Worm (Caenorhabditis elegans) whole organism, late embryonic: ENCODE measurements around the gene C09G9.5.

Experiments
- K02D7.2 ChIP-seq: sonication (generic microtip); optimal IDR thresholded peaks from 2 replicates; lab custom pipeline; 2017; ENCODE audit warnings: mild to moderate bottlenecking, missing genetic modification characterization, missing compliant biosample characterization
- T23F11.4 ChIP-seq: fragments of 200-800 bp; sonication (Bioruptor generic); optimal IDR thresholded peaks from 2 replicates; lab custom pipeline; 2018; ENCODE audit warnings: mild to moderate bottlenecking, missing genetic modification characterization, missing compliant biosample characterization
- ama-1 ChIP-seq: fragments of 150-350 bp; optimal IDR thresholded peaks from 2 replicates; lab custom pipeline; 2014
- ceh-18 ChIP-seq: sonication (generic microtip); optimal IDR thresholded peaks from 2 replicates; lab custom pipeline; 2016; ENCODE audit warnings: missing genetic modification characterization, missing compliant biosample characterization
- ceh-2 ChIP-seq: sonication (generic microtip); optimal IDR thresholded peaks from 2 replicates; lab custom pipeline; 2016; ENCODE audit warnings: missing genotype, missing genetic modification characterization, missing compliant biosample characterization
- ceh-24 ChIP-seq: sonication (generic microtip); optimal IDR thresholded peaks from 2 replicates; lab custom pipeline; 2016; ENCODE audit warnings: mild to moderate bottlenecking, missing genetic modification characterization, missing compliant biosample characterization
- ceh-30 ChIP-seq: fragments of 150-350 bp; optimal IDR thresholded peaks from 2 replicates; lab custom pipeline; 2014; ENCODE audit warnings: missing biosample characterization, missing genetic modification characterization
- ceh-31 ChIP-seq: sonication (generic microtip); optimal IDR thresholded peaks from 2 replicates; lab custom pipeline; 2016; ENCODE audit warnings: missing genetic modification characterization, missing compliant biosample characterization
- ceh-6 ChIP-seq: fragments of 200-800 bp; sonication (Bioruptor generic); optimal IDR thresholded peaks from 2 replicates; lab custom pipeline; 2018; ENCODE audit warnings: mild to moderate bottlenecking, missing genetic modification characterization, missing compliant biosample characterization
- ceh-9 ChIP-seq: sonication (generic microtip); optimal IDR thresholded peaks from 2 replicates; lab custom pipeline; 2016; ENCODE audit warnings: mild to moderate bottlenecking, missing genetic modification characterization, inconsistent platforms, missing compliant biosample characterization
- dmd-4 ChIP-seq: sonication (generic microtip); optimal IDR thresholded peaks from 2 replicates; lab custom pipeline; 2016; ENCODE audit warnings: borderline replicate concordance, missing genetic modification characterization, missing compliant biosample characterization
- elt-4 ChIP-seq: sonication (generic microtip); optimal IDR thresholded peaks from 2 replicates; lab custom pipeline; 2016; ENCODE audit warnings: missing genetic modification characterization, missing compliant biosample characterization
- ets-4 ChIP-seq: sonication (generic microtip); optimal IDR thresholded peaks from 2 replicates; lab custom pipeline; 2016; ENCODE audit warnings: missing genetic modification characterization, missing compliant biosample characterization
- gmeb-2 ChIP-seq: sonication (generic microtip); optimal IDR thresholded peaks from 2 replicates; lab custom pipeline; 2016; ENCODE audit warnings: missing genetic modification characterization, inconsistent platforms, missing compliant biosample characterization
- hlh-13 ChIP-seq: fragments of 200-800 bp; sonication (Bioruptor generic); optimal IDR thresholded peaks from 2 replicates; lab custom pipeline; 2018; ENCODE audit warnings: mild to moderate bottlenecking, missing genetic modification characterization, missing compliant biosample characterization
- hlh-30 ChIP-seq: sonication (generic microtip); optimal IDR thresholded peaks from 2 replicates; lab custom pipeline; 2017; ENCODE audit warnings: antibody characterized with exemption, missing genetic modification characterization, missing compliant biosample characterization; ENCODE audit not compliant: insufficient read depth
- hlh-6 ChIP-seq: sonication (generic microtip); optimal IDR thresholded peaks from 2 replicates; lab custom pipeline; 2016; ENCODE audit warnings: missing genotype, missing genetic modification characterization, missing compliant biosample characterization
- hlh-8 ChIP-seq: sonication (generic microtip); optimal IDR thresholded peaks from 2 replicates; lab custom pipeline; 2016; ENCODE audit warnings: missing genotype, missing genetic modification characterization, missing compliant biosample characterization
- madf-2 ChIP-seq: sonication (generic microtip); optimal IDR thresholded peaks from 2 replicates; lab custom pipeline; 2017; ENCODE audit warnings: missing genetic modification characterization, missing compliant biosample characterization
- nfya-1 ChIP-seq: sonication (generic microtip); optimal IDR thresholded peaks from 2 replicates; lab custom pipeline; 2017; ENCODE audit warnings: missing genetic modification characterization, mild to moderate bottlenecking, missing compliant biosample characterization, antibody characterized with exemption, moderate library complexity
- nhr-232 ChIP-seq: sonication (generic microtip); optimal IDR thresholded peaks from 2 replicates; lab custom pipeline; 2016; ENCODE audit warnings: missing genetic modification characterization, missing compliant biosample characterization
- pag-3 ChIP-seq: sonication (generic microtip); optimal IDR thresholded peaks from 2 replicates; lab custom pipeline; 2016; ENCODE audit warnings: missing compliant biosample characterization, missing genetic modification characterization, borderline replicate concordance
- pat-9 ChIP-seq: fragments of 200-800 bp; sonication (Bioruptor generic); optimal IDR thresholded peaks from 2 replicates; lab custom pipeline; 2018; ENCODE audit warnings: mild to moderate bottlenecking, missing genetic modification characterization, moderate library complexity, missing compliant biosample characterization
- pax-1 ChIP-seq: fragments of 150-350 bp; optimal IDR thresholded peaks from 2 replicates; lab custom pipeline; 2014; ENCODE audit warnings: missing biosample characterization, missing genetic modification characterization
- pha-4 ChIP-seq: fragments of 150-350 bp; optimal IDR thresholded peaks from 2 replicates; lab custom pipeline; 2018; ENCODE audit warnings: missing biosample characterization, missing genetic modification reagents, missing genetic modification characterization
- ref-2 ChIP-seq: sonication (generic microtip); optimal IDR thresholded peaks from 2 replicates; lab custom pipeline; 2016; ENCODE audit warnings: missing genetic modification characterization, missing compliant biosample characterization
- sox-4 ChIP-seq: sonication (generic microtip); optimal IDR thresholded peaks from 2 replicates; lab custom pipeline; 2017; ENCODE audit warnings: mild to moderate bottlenecking, missing genetic modification characterization, inconsistent platforms, missing compliant biosample characterization
- tbx-2 ChIP-seq: sonication (generic microtip); optimal IDR thresholded peaks from 2 replicates; lab custom pipeline; 2016; ENCODE audit warnings: missing genetic modification characterization, missing compliant biosample characterization
- tbx-7 ChIP-seq: sonication (generic microtip); optimal IDR thresholded peaks from 2 replicates; lab custom pipeline; 2016; ENCODE audit warnings: missing genotype, missing genetic modification characterization, missing compliant biosample characterization
- ttx-3 ChIP-seq: sonication (generic microtip); optimal IDR thresholded peaks from 2 replicates; lab custom pipeline; 2016; ENCODE audit warnings: missing genetic modification reagents, missing genetic modification characterization, missing compliant biosample characterization
- unc-3 ChIP-seq, 2 experiments: fragments of 200-800 bp in 1 of 2; sonication (Bioruptor generic) in 1 of 2; sonication (generic microtip) in 1 of 2; conservative IDR thresholded peaks in 1 of 2; optimal IDR thresholded peaks in 1 of 2; 2 replicates each; pipeline versions ENCODE4 v1.3.6 to Lab custom; 2016 to 2022; ENCODE audit warnings: missing compliant biosample characterization in 2 of 2, missing genetic modification characterization in 2 of 2, missing genetic modification reagents in 1 of 2
- unc-42 ChIP-seq: sonication (generic microtip); optimal IDR thresholded peaks from 2 replicates; lab custom pipeline; 2016; ENCODE audit warnings: missing genotype, missing genetic modification characterization, missing compliant biosample characterization
- unc-55 ChIP-seq: sonication (generic microtip); optimal IDR thresholded peaks from 2 replicates; lab custom pipeline; 2017; ENCODE audit warnings: missing biosample characterization, missing genetic modification reagents, missing genetic modification characterization
- zip-5 ChIP-seq: sonication (generic microtip); optimal IDR thresholded peaks from 2 replicates; lab custom pipeline; 2016; ENCODE audit warnings: missing genetic modification characterization, missing compliant biosample characterization

The C09G9.5 gene

DNA sequence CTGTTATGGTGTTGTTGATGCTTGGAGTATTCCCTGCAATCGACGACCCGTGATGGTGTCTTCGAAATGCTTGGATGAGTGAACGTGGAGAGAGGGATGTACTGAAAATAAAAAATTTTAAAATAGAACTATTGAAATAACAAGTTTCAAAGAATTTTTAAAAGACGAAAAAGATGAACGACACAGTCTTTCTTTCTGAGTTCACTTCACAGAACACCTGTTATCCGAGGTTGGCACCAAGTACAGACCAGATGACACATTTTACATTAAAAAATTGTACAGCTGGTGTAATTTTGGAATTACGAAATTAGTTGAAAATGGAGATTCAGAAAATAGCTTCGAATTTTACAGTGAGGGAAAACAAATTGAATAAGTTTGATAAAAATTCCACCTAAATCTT is 32.5 kb downstream of the C09G9.5 start, which contains the start of gene rap-1:
Gene rap-1 (minus strand): TSS at position 101 of the 400 bp plus-strand sequence.
- TF ChIP-seq ceh-2 (tag; lab: Kevin White, UChicago) (no peak), hlh-30 (tag; lab: Kevin White, UChicago) (no peak), pat-9 (tag; lab: Kevin White, UChicago) (no peak), ets-4 (tag; lab: Kevin White, UChicago) (no peak), zip-5 (no peak), ttx-3 (tag; lab: Kevin White, UChicago) (no peak), ceh-24 (tag; lab: Kevin White, UChicago) (no peak), madf-2 (no peak), hlh-6 (tag; lab: Kevin White, UChicago) (no peak)

DNA sequence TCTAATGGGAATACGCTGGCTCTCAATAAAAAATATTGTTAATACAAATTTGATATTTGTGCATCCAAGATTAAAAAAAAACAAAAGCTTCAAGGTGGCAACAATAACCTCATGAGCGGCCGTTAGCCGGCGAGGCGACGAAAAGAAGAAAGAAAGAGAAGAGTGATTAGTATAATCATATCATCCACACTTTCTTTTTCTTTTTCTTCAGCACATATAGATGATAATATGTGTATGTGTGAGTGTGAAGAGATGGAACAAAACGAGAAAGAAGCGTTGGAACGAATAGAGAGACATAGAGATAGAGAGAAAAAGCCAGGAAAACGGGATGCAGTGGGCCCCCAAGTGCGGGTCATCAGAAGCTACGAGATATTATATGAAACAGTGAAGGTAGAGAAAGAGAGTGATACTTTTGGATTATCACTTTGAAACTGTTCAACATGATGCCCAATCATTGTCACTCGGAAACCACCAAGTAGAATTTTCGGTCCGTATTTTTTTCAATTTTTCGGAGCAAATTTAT is 34.0 kb downstream of the C09G9.5 start:
- peak; percentile 45 for TF ChIP-seq nfya-1 (tag; lab: Kevin White, UChicago)
- peak; percentile 75 for TF ChIP-seq unc-42
- peak; percentile 20 for TF ChIP-seq ceh-18 (tag; lab: Kevin White, UChicago)
- TF ChIP-seq pag-3 (tag; lab: Kevin White, UChicago): no peak
- TF ChIP-seq ceh-6 (GFP tag; lab: Kevin White, UChicago): no peak

DNA sequence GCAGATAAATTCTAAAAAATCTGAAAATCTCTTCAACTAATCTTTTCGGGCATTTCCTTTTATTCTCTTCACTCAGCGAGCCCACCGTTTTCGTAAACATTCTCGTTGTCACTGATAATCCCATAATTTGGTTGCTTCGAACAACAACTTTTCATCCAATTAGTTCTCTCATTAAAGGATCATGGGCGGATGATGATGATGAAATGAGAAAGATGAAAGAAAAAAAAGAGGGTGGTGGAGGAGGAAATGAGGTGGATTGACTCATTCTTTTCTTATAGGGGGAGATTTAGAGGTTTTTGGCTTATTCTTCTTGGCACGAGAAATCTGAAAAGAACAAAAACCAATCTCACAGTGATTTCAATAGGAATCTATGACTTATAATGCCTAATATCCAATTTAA is 34.8 kb downstream of the C09G9.5 start:
- TF ChIP-seq ceh-30 (no peak), nhr-232 (tag; lab: Kevin White, UChicago) (no peak), unc-42 (peak; percentile 4), tbx-7 (tag; lab: Kevin White, UChicago) (no peak), sox-4 (tag; lab: Kevin White, UChicago) (no peak), ama-1 (lab: Kevin White, UChicago) (no peak)

DNA sequence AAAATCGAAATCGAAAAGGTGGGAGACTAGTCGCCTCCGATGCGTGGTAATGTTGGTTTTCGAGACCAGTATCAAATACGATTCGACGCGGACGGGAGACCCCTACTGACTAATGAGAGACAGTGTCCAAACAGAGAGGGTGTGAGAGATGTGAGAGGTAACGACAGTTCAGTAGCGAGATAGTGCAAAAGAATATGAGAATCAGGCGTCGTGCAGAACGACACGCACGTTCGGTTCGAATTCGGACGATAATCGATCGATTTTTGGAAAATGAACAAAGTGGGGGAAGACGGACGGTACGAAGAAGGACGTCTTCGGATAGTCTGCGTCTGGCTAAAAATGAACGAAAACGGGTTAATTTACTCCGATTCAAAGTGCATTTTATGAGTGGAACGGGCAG is 35.6 kb downstream of the C09G9.5 start, which contains the start of gene D1046.16:
Gene D1046.16 (plus strand): TSS at position 195 of the 400 bp plus-strand sequence.
- TF ChIP-seq elt-4 (tag; lab: Kevin White, UChicago) (no peak), ref-2 (tag; lab: Kevin White, UChicago) (peak; percentile 31), tbx-2 (tag; lab: Kevin White, UChicago) (no peak), ceh-31 (tag; lab: Kevin White, UChicago) (peak; percentile 20), pax-1 (tag; lab: Kevin White, UChicago) (no peak)
- TF ChIP-seq, all 69 proteins: peak for 2

DNA sequence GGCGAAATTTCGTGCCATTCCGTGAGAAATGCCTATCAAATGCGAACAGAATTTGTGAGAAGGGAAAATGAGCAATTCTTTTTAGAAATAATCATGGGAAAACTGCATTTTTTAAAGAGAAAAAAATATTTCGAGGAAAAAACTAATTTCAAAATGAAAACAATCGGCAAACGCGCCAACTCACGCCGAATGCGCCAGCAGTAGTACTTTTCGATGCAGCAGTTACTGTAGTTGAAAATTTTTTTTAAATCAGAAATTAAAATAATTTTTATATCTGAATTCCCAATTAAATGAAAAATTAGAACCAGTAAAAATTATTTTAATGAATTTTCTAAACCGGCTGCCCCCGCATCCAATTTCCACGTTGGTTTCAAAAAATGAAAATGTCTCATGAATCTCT is 37.1 kb downstream of the C09G9.5 start:
- TF ChIP-seq T23F11.4 (no peak), ceh-31 (tag; lab: Kevin White, UChicago) (no peak), ref-2 (tag; lab: Kevin White, UChicago) (no peak), hlh-13 (GFP tag; lab: Kevin White, UChicago) (no peak), unc-55 (no peak), gmeb-2 (no peak), unc-3 (GFP tag; conservative IDR thresholded peaks at IDR 0.05; lab: Robert Waterston, UW) (no peak), unc-3 (tag; optimal IDR thresholded peaks at IDR 0.05; lab: Kevin White, UChicago) (no peak), sox-4 (tag; lab: Kevin White, UChicago) (no peak), ceh-2 (tag; lab: Kevin White, UChicago) (no peak), K02D7.2 (tag; lab: Kevin White, UChicago) (no peak)

DNA sequence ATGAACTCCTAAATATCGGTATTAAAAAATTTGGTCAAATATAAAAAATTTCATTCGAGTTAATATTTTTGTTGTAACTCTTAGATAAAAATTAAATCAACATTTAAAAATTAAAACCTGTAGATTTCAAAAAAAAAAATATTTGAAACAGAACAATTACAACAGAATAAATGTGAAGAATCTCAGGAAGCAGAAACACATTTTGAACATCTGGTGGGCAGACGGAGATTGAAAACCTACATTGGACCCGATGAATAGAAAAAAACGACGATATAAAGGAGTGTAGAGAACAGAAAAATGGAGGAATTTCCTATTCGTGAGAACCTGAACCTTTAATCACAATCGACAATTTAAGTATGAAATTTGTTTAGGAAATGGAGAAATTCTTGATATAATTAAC is 37.8 kb downstream of the C09G9.5 start:
- TF ChIP-seq hlh-8 (tag; lab: Kevin White, UChicago) (peak; percentile 61), tbx-2 (tag; lab: Kevin White, UChicago) (no peak), pha-4 (tag; lab: Kevin White, UChicago) (no peak), ceh-9 (no peak), dmd-4 (tag; lab: Kevin White, UChicago) (no peak)
- TF ChIP-seq, all 69 proteins: peak for 1
